Worm (Caenorhabditis elegans) whole organism, L1 larva: Measurements from ENCODE around the gene anmt-2.

Source experiments
- ceh-88 ChIP-seq: fragments of 200-800 bp; sonication (Bioruptor generic); IDR thresholded peaks from 2 replicates; pipeline ENCODE4 v1.3.6; 2022; ENCODE audit warnings: missing genetic modification characterization, missing compliant biosample characterization
- mdl-1 ChIP-seq, 2 experiments: fragments of 150-350 bp; optimal IDR thresholded peaks; 2 replicates each; lab custom pipeline; 2014 to 2017; ENCODE audit warnings: missing biosample characterization in 2 of 2, missing genetic modification characterization in 2 of 2, inconsistent platforms in 1 of 2
- nhr-11 ChIP-seq: fragments of 150-350 bp; optimal IDR thresholded peaks from 2 replicates; lab custom pipeline; 2014; ENCODE audit warnings: missing biosample characterization, missing genetic modification characterization
- nhr-28 ChIP-seq: fragments of 150-350 bp; optimal IDR thresholded peaks from 2 replicates; lab custom pipeline; 2014; ENCODE audit warnings: missing biosample characterization, missing genetic modification characterization
- nhr-84 ChIP-seq: sonication (generic microtip); optimal IDR thresholded peaks from 2 replicates; lab custom pipeline; 2017; ENCODE audit warnings: missing biosample characterization, missing genetic modification characterization
- ztf-11 ChIP-seq, 2 experiments: sonication (generic microtip); optimal IDR thresholded peaks; 2 replicates each; lab custom pipeline; 2016 to 2017; ENCODE audit warnings: missing genetic modification characterization in 2 of 2, missing biosample characterization in 1 of 2, missing compliant biosample characterization in 1 of 2

DNA sequence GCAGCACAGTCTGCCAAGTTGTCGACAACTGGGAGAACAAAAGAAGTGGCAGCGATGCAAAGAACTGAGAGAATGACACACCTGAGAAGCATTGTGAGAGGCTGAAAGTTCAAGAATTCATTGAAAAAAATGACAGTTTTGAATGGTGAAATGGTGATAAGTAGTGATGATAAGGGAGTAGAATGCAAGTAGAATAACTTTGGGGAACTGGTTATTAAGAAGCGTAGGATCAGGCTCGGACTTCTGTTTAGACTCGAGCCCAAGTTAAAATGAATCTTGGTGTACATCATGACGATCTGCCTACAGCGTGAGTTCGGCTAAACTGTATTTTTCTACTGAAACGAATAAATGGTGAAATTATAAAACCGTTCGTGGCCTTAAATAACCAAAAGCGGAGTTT is 21.0 kb upstream of the anmt-2 start, which contains the start of gene F42A10.7:
- no peak for TF ChIP-seq mdl-1 (tag; optimal IDR thresholded peaks at IDR 0.05; lab: Kevin White, UChicago)
- no peak for TF ChIP-seq ceh-88 (GFP tag; lab: Robert Waterston, UW)
- TF ChIP-seq nhr-28 (tag; lab: Kevin White, UChicago), result no peak
- no peak for TF ChIP-seq ztf-11 (tag; optimal IDR thresholded peaks at IDR 0.05; lab: Kevin White, UChicago)
- no peak for TF ChIP-seq nhr-11 (tag; lab: Kevin White, UChicago)
- TF ChIP-seq nhr-84 (tag; lab: Kevin White, UChicago), result no peak
